Worm (Caenorhabditis elegans) whole organism, L3 larva: ENCODE measurements around the gene dnj-20.

ENCODE experiments used
- aly-2 ChIP-seq: fragments of 150-350 bp; optimal IDR thresholded peaks from 2 replicates; lab custom pipeline; 2014; ENCODE audit warnings: missing biosample characterization, missing genetic modification characterization
- ama-1 ChIP-seq: fragments of 150-350 bp; optimal IDR thresholded peaks from 2 replicates; lab custom pipeline; 2018
- fkh-10 ChIP-seq: sonication (generic microtip); optimal IDR thresholded peaks from 2 replicates; lab custom pipeline; 2017; ENCODE audit warnings: missing biosample characterization, missing genetic modification reagents, missing genetic modification characterization
- fos-1 ChIP-seq: fragments of 150-350 bp; optimal IDR thresholded peaks from 2 replicates; lab custom pipeline; 2014; ENCODE audit warnings: missing biosample characterization, missing genetic modification characterization
- hmg-11 ChIP-seq: sonication (generic microtip); optimal IDR thresholded peaks from 2 replicates; lab custom pipeline; 2016; ENCODE audit warnings: missing genetic modification characterization, missing compliant biosample characterization
- lin-15B ChIP-seq: fragments of 150-350 bp; optimal IDR thresholded peaks from 2 replicates; lab custom pipeline; 2014; ENCODE audit warnings: missing biosample characterization, missing genetic modification characterization
- lin-39 ChIP-seq: fragments of 150-350 bp; optimal IDR thresholded peaks from 2 replicates; lab custom pipeline; 2018; ENCODE audit warnings: missing biosample characterization, missing genetic modification reagents, missing genetic modification characterization
- mdl-1 ChIP-seq: fragments of 150-350 bp; optimal IDR thresholded peaks from 2 replicates; lab custom pipeline; 2014; ENCODE audit warnings: missing biosample characterization, missing genetic modification characterization
- nhr-77 ChIP-seq: fragments of 150-350 bp; optimal IDR thresholded peaks from 2 replicates; lab custom pipeline; 2014; ENCODE audit warnings: missing biosample characterization, missing genetic modification characterization
- sea-2 ChIP-seq: fragments of 150-350 bp; sonication (generic microtip); optimal IDR thresholded peaks from 4 replicates; lab custom pipeline; 2014; ENCODE audit warnings: missing biosample characterization, missing genetic modification reagents, missing genetic modification characterization
- snpc-4 ChIP-seq: fragments of 150-350 bp; optimal IDR thresholded peaks from 2 replicates; lab custom pipeline; 2014; ENCODE audit warnings: missing biosample characterization, missing genetic modification characterization
- unc-39 ChIP-seq: sonication (generic microtip); optimal IDR thresholded peaks from 4 replicates; lab custom pipeline; 2017; ENCODE audit warnings: missing biosample characterization, missing genetic modification characterization
- zag-1 ChIP-seq: fragments of 150-350 bp; optimal IDR thresholded peaks from 2 replicates; lab custom pipeline; 2014; ENCODE audit warnings: missing biosample characterization, missing genetic modification characterization
- ztf-4 ChIP-seq: fragments of 150-350 bp; optimal IDR thresholded peaks from 2 replicates; lab custom pipeline; 2014; ENCODE audit warnings: missing biosample characterization, missing genetic modification characterization

- TF ChIP-seq ama-1 (no peak), unc-39 (no peak), lin-39 (tag; lab: Kevin White, UChicago) (no peak), lin-15B (tag; lab: Kevin White, UChicago) (no peak), aly-2 (tag; lab: Kevin White, UChicago) (no peak), snpc-4 (tag; lab: Kevin White, UChicago) (no peak), fkh-10 (GFP tag; lab: Kevin White, UChicago) (no peak), zag-1 (tag; lab: Kevin White, UChicago) (no peak), mdl-1 (tag; lab: Kevin White, UChicago) (no peak), sea-2 (no peak), fos-1 (tag; lab: Kevin White, UChicago) (no peak), hmg-11 (tag; lab: Kevin White, UChicago) (no peak), nhr-77 (tag; lab: Kevin White, UChicago) (no peak), ztf-4 (tag; lab: Kevin White, UChicago) (no peak)
Observed at ce11 chrII:9671308-9671707, 47.3 kb upstream of the dnj-20 start, which contains the start of gene ZK1320.7.
